Worm (Caenorhabditis elegans): Measurements from ENCODE around the gene T14G8.2.

DNA sequence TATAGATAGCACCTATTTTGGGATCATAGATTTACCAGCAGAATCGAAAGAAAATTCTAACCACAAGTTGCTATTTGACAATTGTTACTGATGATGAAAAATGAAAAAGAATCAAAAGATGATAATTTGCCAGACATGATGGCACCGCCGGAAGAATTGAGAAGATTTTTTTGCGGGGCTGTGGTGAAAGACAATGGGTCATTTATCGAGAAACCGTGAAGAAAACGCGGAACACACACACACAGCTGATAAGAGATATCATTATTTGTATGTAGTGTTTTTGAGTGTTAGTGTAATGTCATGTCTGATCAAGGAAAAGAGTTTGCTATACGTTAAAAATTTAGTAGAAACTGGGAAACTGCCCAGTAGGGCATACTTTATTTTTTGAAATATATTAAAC lies 23.0 kb upstream of the T14G8.2 start:
- TF ChIP-seq ceh-22 (tag; optimal IDR thresholded peaks at IDR 0.05) (no peak), hlh-15 (tag; optimal IDR thresholded peaks at IDR 0.05) (no peak), fkh-10 (GFP tag; optimal IDR thresholded peaks at IDR 0.05) (no peak), pha-2 (tag; optimal IDR thresholded peaks at IDR 0.05) (no peak), ets-4 (tag; optimal IDR thresholded peaks at IDR 0.05) (no peak), pha-4 (tag; optimal IDR thresholded peaks at IDR 0.05) (no peak)
